Worm (Caenorhabditis elegans) whole organism, L1 larva: ENCODE data around the gene lelo-1.

Source experiments
- aly-2 ChIP-seq: fragments of 150-350 bp; optimal IDR thresholded peaks from 2 replicates; lab custom pipeline; 2014; ENCODE audit warnings: missing biosample characterization, missing genetic modification characterization
- ceh-82 ChIP-seq, 3 experiments: fragments of 150-350 bp in 1 of 3; sonication (generic microtip) in 2 of 3; optimal IDR thresholded peaks; 2 replicates each; lab custom pipeline; 2014 to 2017; ENCODE audit warnings: missing biosample characterization in 3 of 3, missing genetic modification characterization in 3 of 3
- lin-39 ChIP-seq: fragments of 150-350 bp; optimal IDR thresholded peaks from 2 replicates; lab custom pipeline; 2014; ENCODE audit warnings: missing biosample characterization, missing genetic modification reagents, missing genetic modification characterization
- nhr-12 ChIP-seq: sonication (generic microtip); optimal IDR thresholded peaks from 2 replicates; lab custom pipeline; 2017; ENCODE audit warnings: missing biosample characterization, missing genetic modification characterization
- nhr-237 ChIP-seq: fragments of 150-350 bp; optimal IDR thresholded peaks from 2 replicates; lab custom pipeline; 2014; ENCODE audit warnings: missing biosample characterization, missing genetic modification characterization
- nhr-76 ChIP-seq: sonication (generic microtip); optimal IDR thresholded peaks from 2 replicates; lab custom pipeline; 2017; ENCODE audit warnings: missing biosample characterization, missing genetic modification characterization

DNA sequence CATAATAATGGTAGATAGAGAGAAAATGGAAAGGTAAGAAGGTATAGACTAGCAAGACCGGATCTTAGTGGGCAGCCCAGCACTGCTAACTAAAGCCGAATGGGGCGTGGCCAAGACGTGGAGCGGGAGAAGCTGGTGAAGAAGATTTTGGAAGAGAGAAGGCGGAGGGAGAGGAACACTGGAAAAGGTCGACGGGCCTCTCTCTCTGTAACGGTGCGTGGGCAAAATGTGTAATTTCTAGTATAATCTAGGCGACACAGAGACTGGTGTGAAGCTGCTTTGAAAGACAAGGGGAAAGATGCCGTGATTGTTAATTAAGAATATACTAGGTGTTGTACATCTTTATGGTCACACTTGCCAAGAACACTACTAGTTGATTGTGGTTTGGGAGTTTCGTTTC lies 9.9 kb downstream of the lelo-1 start, which contains the start of gene F13H8.5:
- no peak for TF ChIP-seq nhr-12
- TF ChIP-seq aly-2 (tag; lab: Kevin White, UChicago): no peak
- TF ChIP-seq nhr-76 (tag; lab: Kevin White, UChicago): no peak
- TF ChIP-seq lin-39 (tag; lab: Kevin White, UChicago): no peak
- no peak for TF ChIP-seq nhr-237 (tag; lab: Kevin White, UChicago)
- no peak for TF ChIP-seq ceh-82 (tag; optimal IDR thresholded peaks at IDR 0.05; lab: Kevin White, UChicago)
